Worm (Caenorhabditis elegans): ENCODE measurements around the gene Y49F6C.7.

DNA sequence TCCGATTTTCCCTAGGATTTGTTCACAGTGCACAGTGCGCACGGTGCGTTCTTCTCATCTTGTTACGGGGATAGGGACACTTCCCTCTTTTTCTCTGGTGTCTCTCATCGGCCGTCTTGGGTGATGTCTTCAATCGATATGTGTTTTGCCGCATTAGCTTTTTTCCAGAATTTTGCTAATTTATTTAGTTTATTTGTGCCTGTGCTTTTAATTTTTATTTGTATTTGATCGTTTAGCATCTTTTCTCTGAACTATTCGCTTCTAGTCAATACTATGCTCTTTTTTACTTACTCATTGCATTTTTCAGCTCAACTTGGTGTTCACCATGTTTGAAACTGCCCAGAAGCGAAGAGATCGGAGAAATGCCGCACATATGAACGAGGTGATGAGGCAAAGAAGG lies 27.7 kb downstream of the Y49F6C.7 start, which contains the start of gene F14D2.5:
- TF ChIP-seq W03F9.2 (tag; optimal IDR thresholded peaks at IDR 0.05) (no peak), dao-5 (tag; optimal IDR thresholded peaks at IDR 0.05) (no peak), him-1 (tag; optimal IDR thresholded peaks at IDR 0.05) (no peak)
